Worm (Caenorhabditis elegans): Measurements from ENCODE around the gene C39H7.4.

ce11 chrIV:5657126-5657666 is 42.8 kb upstream of the C39H7.4 start:
- TF ChIP-seq ama-1 (optimal IDR thresholded peaks at IDR 0.05) (no peak), ceh-82 (tag; optimal IDR thresholded peaks at IDR 0.05) (no peak), unc-39 (tag; optimal IDR thresholded peaks at IDR 0.05) (no peak), lin-39 (tag; optimal IDR thresholded peaks at IDR 0.05) (peak; percentile 12), nhr-76 (tag; optimal IDR thresholded peaks at IDR 0.05) (no peak)
